Worm (Caenorhabditis elegans): ENCODE results near the gene pycr-4.

The pycr-4 gene

ce11 chrIV:7456225-7456624 is 20.9 kb downstream of the pycr-4 start, which contains the start of gene F13B6.1:
F13B6.1 (plus strand) TSS chrIV:7456525.
- no peak for TF ChIP-seq ceh-32 (tag; optimal IDR thresholded peaks at IDR 0.05; ENCODE audit: poor library complexity)
- no peak for TF ChIP-seq dpl-1 (GFP tag; optimal IDR thresholded peaks at IDR 0.05)
- TF ChIP-seq ceh-62 (tag; optimal IDR thresholded peaks at IDR 0.05), result no peak
- no peak for TF ChIP-seq jun-1 (tag; optimal IDR thresholded peaks at IDR 0.05)
- no peak for TF ChIP-seq lin-29 (GFP tag; IDR thresholded peaks at IDR 0.05)
- no peak for TF ChIP-seq dmd-9 (GFP tag; IDR thresholded peaks at IDR 0.05)
- no peak for TF ChIP-seq pha-4 (GFP tag; IDR thresholded peaks at IDR 0.05)
- no peak for TF ChIP-seq pha-4 (tag; optimal IDR thresholded peaks at IDR 0.05)
- no peak for TF ChIP-seq D1046.2 (GFP tag; IDR thresholded peaks at IDR 0.05)
- TF ChIP-seq daf-12 (tag; optimal IDR thresholded peaks at IDR 0.05), result no peak
- no peak for TF ChIP-seq T26A8.4 (GFP tag; IDR thresholded peaks at IDR 0.05)
- no peak for TF ChIP-seq egl-43 (GFP tag; IDR thresholded peaks at IDR 0.05)
- no peak for TF ChIP-seq nhr-28 (tag; optimal IDR thresholded peaks at IDR 0.05)
- TF ChIP-seq lsy-2 (tag; optimal IDR thresholded peaks at IDR 0.05), result no peak
- TF ChIP-seq cey-2 (tag; optimal IDR thresholded peaks at IDR 0.05; ENCODE audit: borderline replicate concordance, insufficient read depth), result no peak
- TF ChIP-seq ztf-11 (tag; optimal IDR thresholded peaks at IDR 0.05), result no peak
- no peak for TF ChIP-seq skn-1 (tag; optimal IDR thresholded peaks at IDR 0.05)
- no peak for TF ChIP-seq ceh-82 (tag; optimal IDR thresholded peaks at IDR 0.05)
- TF ChIP-seq fkh-10 (GFP tag; optimal IDR thresholded peaks at IDR 0.05), result no peak
- no peak for TF ChIP-seq mxl-2 (GFP tag; conservative IDR thresholded peaks at IDR 0.05)
- no peak for TF ChIP-seq zfp-2 (tag; optimal IDR thresholded peaks at IDR 0.05)

ce11 chrIV:7454890-7455289 is 22.2 kb downstream of the pycr-4 start:
- TF ChIP-seq unc-62 (GFP tag; optimal IDR thresholded peaks at IDR 0.05 in 1 of 2) (peak in 1 of 2 experiments; percentile 92), unc-62 (tag; optimal IDR thresholded peaks at IDR 0.05) (no peak), attf-4 (tag; optimal IDR thresholded peaks at IDR 0.05) (no peak)

- TF ChIP-seq ZK337.2 (GFP tag; IDR thresholded peaks at IDR 0.05) (no peak), lir-3 (tag; optimal IDR thresholded peaks at IDR 0.05) (no peak), ctbp-1 (GFP tag; IDR thresholded peaks at IDR 0.05) (0 out of 2 replicates have a peak, but pooled peaks have one; percentile 12), unc-62 (GFP tag; optimal IDR thresholded peaks at IDR 0.05 in 1 of 2) (peak in 1 of 2 experiments; percentile 93), unc-62 (tag; optimal IDR thresholded peaks at IDR 0.05) (no peak), ZK546.5 (tag; optimal IDR thresholded peaks at IDR 0.05) (no peak), zip-2 (tag; optimal IDR thresholded peaks at IDR 0.05) (no peak), dve-1 (tag; optimal IDR thresholded peaks at IDR 0.05; ENCODE audit: insufficient read depth) (no peak), daf-16 (GFP tag; optimal IDR thresholded peaks at IDR 0.05) (no peak), daf-16 (tag; optimal IDR thresholded peaks at IDR 0.05) (no peak), T26A8.4 (GFP tag; IDR thresholded peaks at IDR 0.05) (no peak), ces-1 (GFP tag; optimal IDR thresholded peaks at IDR 0.05) (peak; percentile 3), skn-1 (tag; optimal IDR thresholded peaks at IDR 0.05) (no peak), spr-1 (tag; optimal IDR thresholded peaks at IDR 0.05) (no peak), mxl-3 (GFP tag; optimal IDR thresholded peaks at IDR 0.05) (no peak), fkh-10 (GFP tag; optimal IDR thresholded peaks at IDR 0.05) (no peak)
Observed at ce11 chrIV:7453661-7454159, 23.4 kb downstream of the pycr-4 start.

- TF ChIP-seq snpc-1.2 (GFP tag; IDR thresholded peaks at IDR 0.05) (no peak), daf-19 (GFP tag; conservative IDR thresholded peaks at IDR 0.05) (no peak), ceh-62 (tag; optimal IDR thresholded peaks at IDR 0.05) (no peak), php-3 (GFP tag; IDR thresholded peaks at IDR 0.05) (0 out of 2 replicates have a peak, but pooled peaks have one; percentile 26), aly-2 (tag; optimal IDR thresholded peaks at IDR 0.05) (no peak)
Observed at ce11 chrIV:7451345-7451744, 25.8 kb downstream of the pycr-4 start, which contains the start of gene tes-1. tes-1 (minus strand) TSS chrIV:7451445.
